Fruit fly (Drosophila melanogaster) S2 (cell line): ENCODE data around the gene CG5177.

Source experiments
- CG8478 ChIP-seq: fragments of >200 bp; optimal IDR thresholded peaks from 2 replicates; lab custom pipeline; 2018
- CTCF ChIP-seq, 2 experiments: fragments of >200 bp; optimal IDR thresholded peaks; 2 replicates each; lab custom pipeline; 2018

DNA sequence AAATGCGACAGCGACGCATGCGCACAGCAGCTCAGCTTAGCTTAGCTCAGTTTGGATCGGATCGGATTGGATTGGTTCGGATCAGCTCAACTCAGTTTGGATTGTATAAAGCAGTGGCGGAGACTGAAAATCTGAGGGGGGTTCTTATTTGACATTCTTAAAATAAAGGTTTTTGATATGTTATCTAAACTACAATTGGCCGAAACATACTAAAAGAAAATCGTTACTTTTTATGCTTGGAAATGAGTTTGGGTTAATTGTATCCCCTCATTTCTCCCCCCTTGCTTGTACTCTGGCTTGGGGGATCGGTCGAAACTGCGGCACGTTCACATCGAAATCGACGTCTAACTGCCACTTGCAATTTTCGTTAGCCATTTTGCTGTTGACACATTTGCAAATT lies 28.9 kb upstream of the CG5177 start:
- no peak for TF ChIP-seq CTCF (optimal IDR thresholded peaks at IDR 0.05; lab: Kevin White, UChicago)
- no peak for TF ChIP-seq CG8478 (lab: Kevin White, UChicago)
